Fruit fly (Drosophila melanogaster) whole organism, prepupa: Measurements from ENCODE around the gene rdgB.

ENCODE experiments used
- Blimp-1 ChIP-seq: fragments of 200-800 bp; sonication (Bioruptor generic); optimal IDR thresholded peaks from 3 replicates; lab custom pipeline; 2017; ENCODE audit warnings: missing biosample characterization, missing genetic modification characterization, mild to moderate bottlenecking, moderate library complexity, missing genetic modification reagents
- CG10631 ChIP-seq: fragments of 200-800 bp; sonication (Bioruptor generic); optimal IDR thresholded peaks from 2 replicates; lab custom pipeline; 2016; ENCODE audit warnings: missing biosample characterization, missing genetic modification characterization
- CG10669 ChIP-seq: fragments of 200-800 bp; sonication (Bioruptor generic); optimal IDR thresholded peaks from 3 replicates; lab custom pipeline; 2018; ENCODE audit warnings: missing biosample characterization, mild to moderate bottlenecking, missing genetic modification characterization, moderate library complexity
- CG11902 ChIP-seq: fragments of 200-800 bp; sonication (Bioruptor generic); optimal IDR thresholded peaks from 3 replicates; lab custom pipeline; 2016; ENCODE audit warnings: missing biosample characterization, missing genetic modification characterization
- CG1621 ChIP-seq: fragments of 200-800 bp; sonication (Bioruptor generic); optimal IDR thresholded peaks from 3 replicates; lab custom pipeline; 2018; ENCODE audit warnings: missing biosample characterization, mild to moderate bottlenecking, missing genetic modification characterization
- CG16779 ChIP-seq: fragments of 200-800 bp; sonication (Bioruptor generic); optimal IDR thresholded peaks from 3 replicates; lab custom pipeline; 2017; ENCODE audit warnings: missing biosample characterization, mild to moderate bottlenecking, missing genetic modification characterization
- CG3032 ChIP-seq: fragments of 200-800 bp; optimal IDR thresholded peaks from 2 replicates; lab custom pipeline; 2019; ENCODE audit warnings: missing biosample characterization, mild to moderate bottlenecking, missing genetic modification characterization, moderate library complexity
- CG31627 ChIP-seq: fragments of 200-800 bp; sonication (Bioruptor generic); optimal IDR thresholded peaks from 3 replicates; lab custom pipeline; 2016; ENCODE audit warnings: missing biosample characterization, missing genetic modification characterization
- CG32006 ChIP-seq: fragments of 200-800 bp; sonication (Bioruptor generic); optimal IDR thresholded peaks from 3 replicates; lab custom pipeline; 2017; ENCODE audit warnings: missing biosample characterization, mild to moderate bottlenecking, missing genetic modification characterization
- CG34406 ChIP-seq: fragments of 200-800 bp; sonication (Bioruptor generic); optimal IDR thresholded peaks from 3 replicates; lab custom pipeline; 2016; ENCODE audit warnings: missing biosample characterization, missing genetic modification characterization
- CG6163 ChIP-seq: fragments of 200-800 bp; sonication (Bioruptor generic); IDR thresholded peaks from 3 replicates; pipeline ENCODE4 v1.3.6; 2022; ENCODE audit warnings: missing biosample characterization, missing genetic modification characterization
- CG6276 ChIP-seq: fragments of 200-800 bp; sonication (Bioruptor generic); optimal IDR thresholded peaks from 2 replicates; lab custom pipeline; 2017; ENCODE audit warnings: missing biosample characterization, mild to moderate bottlenecking, missing genetic modification characterization
- CG6792 ChIP-seq: fragments of 200-800 bp; sonication (Bioruptor generic); optimal IDR thresholded peaks from 3 replicates; lab custom pipeline; 2016; ENCODE audit warnings: missing biosample characterization, missing genetic modification characterization
- CG6854 ChIP-seq: fragments of 200-800 bp; sonication (Bioruptor generic); optimal IDR thresholded peaks from 2 replicates; lab custom pipeline; 2017; ENCODE audit warnings: missing biosample characterization, mild to moderate bottlenecking, missing genetic modification characterization
- CG7368 ChIP-seq: fragments of 200-800 bp; sonication (Bioruptor generic); optimal IDR thresholded peaks from 3 replicates; lab custom pipeline; 2016; ENCODE audit warnings: missing biosample characterization, missing genetic modification characterization
- CG8119 ChIP-seq: fragments of 200-800 bp; sonication (Bioruptor generic); IDR thresholded peaks from 3 replicates; pipeline ENCODE4 v1.3.6; 2022; ENCODE audit warnings: missing biosample characterization, missing genetic modification characterization
- CG8632 ChIP-seq: fragments of 200-800 bp; sonication (Bioruptor generic); optimal IDR thresholded peaks from 3 replicates; lab custom pipeline; 2016; ENCODE audit warnings: missing biosample characterization, missing genetic modification characterization
- CG9139 ChIP-seq: fragments of 200-800 bp; sonication (Bioruptor generic); optimal IDR thresholded peaks from 3 replicates; lab custom pipeline; 2017; ENCODE audit warnings: missing biosample characterization, mild to moderate bottlenecking, missing genetic modification characterization
- Eip75B ChIP-seq: fragments of 200-800 bp; sonication (Bioruptor generic); optimal IDR thresholded peaks from 3 replicates; lab custom pipeline; 2016; ENCODE audit warnings: missing biosample characterization, missing genetic modification characterization
- Eip78C ChIP-seq: fragments of 200-800 bp; sonication (Bioruptor generic); peaks from one replicate; lab custom pipeline; 2016; ENCODE audit warnings: missing biosample characterization, missing genetic modification characterization
- Eip93F ChIP-seq: fragments of 200-800 bp; sonication (Bioruptor generic); optimal IDR thresholded peaks from 2 replicates; lab custom pipeline; 2016; ENCODE audit warnings: missing biosample characterization, mild to moderate bottlenecking, missing genetic modification characterization
- Ets21C ChIP-seq: fragments of 200-800 bp; sonication (Bioruptor generic); optimal IDR thresholded peaks from 3 replicates; lab custom pipeline; 2016; ENCODE audit warnings: missing biosample characterization, missing genetic modification characterization
- Ets96B ChIP-seq: fragments of 200-800 bp; optimal IDR thresholded peaks from 2 replicates; lab custom pipeline; 2019; ENCODE audit warnings: missing biosample characterization, mild to moderate bottlenecking, missing genetic modification characterization, moderate library complexity
- Hr4 ChIP-seq: fragments of 200-800 bp; sonication (Bioruptor generic); optimal IDR thresholded peaks from 3 replicates; lab custom pipeline; 2016; ENCODE audit warnings: missing biosample characterization, missing genetic modification characterization
- Lpt ChIP-seq: fragments of 200-800 bp; sonication (Bioruptor generic); optimal IDR thresholded peaks from 3 replicates; lab custom pipeline; 2016; ENCODE audit warnings: missing biosample characterization, missing genetic modification characterization
- Met ChIP-seq: fragments of 200-800 bp; sonication (Bioruptor generic); optimal IDR thresholded peaks from 3 replicates; lab custom pipeline; 2016; ENCODE audit warnings: missing biosample characterization, missing genetic modification characterization
- OdsH ChIP-seq: fragments of 200-800 bp; sonication (Bioruptor generic); optimal IDR thresholded peaks from 3 replicates; lab custom pipeline; 2016; ENCODE audit warnings: missing biosample characterization, missing genetic modification characterization
- Sox102F ChIP-seq: fragments of 200-800 bp; sonication (Bioruptor generic); optimal IDR thresholded peaks from 2 replicates; lab custom pipeline; 2016; ENCODE audit warnings: missing biosample characterization, mild to moderate bottlenecking, missing genetic modification characterization
- Sox14 ChIP-seq: fragments of 200-800 bp; sonication (Bioruptor generic); optimal IDR thresholded peaks from 3 replicates; lab custom pipeline; 2016; ENCODE audit warnings: missing biosample characterization, missing genetic modification characterization
- achi ChIP-seq: fragments of 200-800 bp; sonication (Bioruptor generic); optimal IDR thresholded peaks from 3 replicates; lab custom pipeline; 2016; ENCODE audit warnings: missing biosample characterization, missing genetic modification characterization
- dsx ChIP-seq: fragments of 200-800 bp; optimal IDR thresholded peaks from 3 replicates; lab custom pipeline; 2019; ENCODE audit warnings: missing biosample characterization, mild to moderate bottlenecking, missing genetic modification characterization, moderate library complexity; ENCODE audit not compliant: poor library complexity, severe bottlenecking
- eg ChIP-seq: fragments of 200-800 bp; sonication (Bioruptor generic); IDR thresholded peaks from 3 replicates; pipeline ENCODE4 v1.3.6; 2022; ENCODE audit warnings: missing biosample characterization, missing genetic modification characterization
- esn ChIP-seq: fragments of 200-800 bp; sonication (Bioruptor generic); optimal IDR thresholded peaks from 2 replicates; lab custom pipeline; 2016; ENCODE audit warnings: missing biosample characterization, mild to moderate bottlenecking, missing genetic modification characterization, moderate library complexity
- fd59A ChIP-seq: fragments of 200-800 bp; sonication (Bioruptor generic); optimal IDR thresholded peaks from 2 replicates; lab custom pipeline; 2017; ENCODE audit warnings: missing biosample characterization, mild to moderate bottlenecking, missing genetic modification characterization, missing genetic modification reagents
- fkh ChIP-seq: fragments of 200-800 bp; sonication (Bioruptor generic); optimal IDR thresholded peaks from 3 replicates; lab custom pipeline; 2017; ENCODE audit warnings: missing biosample characterization, mild to moderate bottlenecking, missing genetic modification characterization, moderate library complexity
- lz ChIP-seq: fragments of 200-800 bp; sonication (Bioruptor generic); optimal IDR thresholded peaks from 3 replicates; lab custom pipeline; 2016; ENCODE audit warnings: missing biosample characterization, missing genetic modification characterization
- net ChIP-seq: fragments of 200-800 bp; sonication (Bioruptor generic); optimal IDR thresholded peaks from 3 replicates; lab custom pipeline; 2016; ENCODE audit warnings: missing biosample characterization, missing genetic modification characterization
- salr ChIP-seq, 2 experiments: fragments of 200-800 bp; sonication (Bioruptor generic); optimal IDR thresholded peaks; 3 replicates each; lab custom pipeline; 2016 to 2018; ENCODE audit warnings: missing biosample characterization in 2 of 2, missing genetic modification characterization in 2 of 2, mild to moderate bottlenecking in 1 of 2
- svp ChIP-seq: fragments of 200-800 bp; sonication (Bioruptor generic); peaks from one replicate; lab custom pipeline; 2016; ENCODE audit warnings: missing biosample characterization, missing genetic modification characterization
- topi ChIP-seq: fragments of 200-800 bp; sonication (Bioruptor generic); optimal IDR thresholded peaks from 3 replicates; lab custom pipeline; 2016; ENCODE audit warnings: missing biosample characterization, missing genetic modification characterization

rdgB gene

dm6 chrX:13804398-13804797 is 41.8 kb downstream of the rdgB start:
- TF ChIP-seq CG32006 (no peak), svp (GFP tag; lab: Kevin White, UChicago) (peak; percentile 95), CG6163 (GFP tag; lab: Robert Waterston, UW) (no peak)

- TF ChIP-seq fd59A (GFP tag; lab: Kevin White, UChicago) (no peak), fkh (GFP tag; lab: Kevin White, UChicago) (peak; percentile 83)
These were observed 43.0 kb downstream of the rdgB start for dm6 chrX:13805554-13805953.

- TF ChIP-seq svp (GFP tag; lab: Kevin White, UChicago) (no peak), CG8119 (peak; percentile 23; the same call in 1 of the 3 replicates), salr (GFP tag; optimal IDR thresholded peaks at IDR 0.05; lab: Kevin White, UChicago) (no peak), CG1621 (peak; percentile 44), CG6276 (GFP tag; lab: Kevin White, UChicago) (peak; percentile 68), eg (peak; percentile 53; the same call in 1 of the 3 replicates), CG9139 (GFP tag; lab: Kevin White, UChicago) (peak; percentile 44), Sox102F (GFP tag; lab: Kevin White, UChicago) (no peak), CG34406 (GFP tag; lab: Kevin White, UChicago) (no peak), CG32006 (no peak), CG6854 (GFP tag; lab: Kevin White, UChicago) (peak; percentile 10), Eip93F (GFP tag; lab: Kevin White, UChicago) (no peak), achi (GFP tag; lab: Kevin White, UChicago) (peak; percentile 43)
These were observed 48.9 kb downstream of the rdgB start, which contains the start of gene CG11095 for dm6 chrX:13811480-13811879. Gene CG11095, plus strand, starts transcription at chrX:13811684.

- TF ChIP-seq CG10631 (GFP tag; lab: Kevin White, UChicago) (no peak), Hr4 (GFP tag; lab: Kevin White, UChicago) (no peak), fkh (GFP tag; lab: Kevin White, UChicago) (no peak), dsx (GFP tag; lab: Kevin White, UChicago) (no peak), Ets21C (no peak), Met (GFP tag; lab: Kevin White, UChicago) (no peak), lz (GFP tag; lab: Kevin White, UChicago) (no peak), Ets96B (tag; lab: Kevin White, UChicago) (no peak)
- TF ChIP-seq, all 60 proteins: peak for 0
These were observed 51.5 kb downstream of the rdgB start for dm6 chrX:13814058-13814457.

dm6 chrX:13815526-13816173 is 53.1 kb downstream of the rdgB start:
- TF ChIP-seq Lpt (GFP tag; lab: Kevin White, UChicago) (peak; percentile 71), Eip75B (GFP tag; lab: Kevin White, UChicago) (peak; percentile 81), CG8632 (GFP tag; lab: Kevin White, UChicago) (peak; percentile 46), Eip78C (GFP tag; lab: Kevin White, UChicago) (peak; percentile 92), dsx (GFP tag; lab: Kevin White, UChicago) (peak; percentile 72), esn (GFP tag; lab: Kevin White, UChicago) (peak; percentile 63), achi (GFP tag; lab: Kevin White, UChicago) (peak; percentile 70), Ets96B (tag; lab: Kevin White, UChicago) (peak; percentile 73), CG31627 (GFP tag; lab: Kevin White, UChicago) (peak; percentile 64), salr (GFP tag; optimal IDR thresholded peaks at IDR 0.05; lab: Kevin White, UChicago) (peak; percentile 31 to 80), CG10669 (peak; percentile 75), CG7368 (GFP tag; lab: Kevin White, UChicago) (peak; percentile 15), CG9139 (GFP tag; lab: Kevin White, UChicago) (peak; percentile 48), net (GFP tag; lab: Kevin White, UChicago) (peak; percentile 78), Blimp-1 (no peak), CG11902 (GFP tag; lab: Kevin White, UChicago) (peak; percentile 45), CG34406 (GFP tag; lab: Kevin White, UChicago) (peak; percentile 58), Sox14 (peak; percentile 73), topi (GFP tag; lab: Kevin White, UChicago) (peak; percentile 55), CG6792 (GFP tag; lab: Kevin White, UChicago) (peak; percentile 64), fd59A (GFP tag; lab: Kevin White, UChicago) (peak; percentile 75), OdsH (GFP tag; lab: Kevin White, UChicago) (peak; percentile 76), lz (GFP tag; lab: Kevin White, UChicago) (peak; percentile 44), CG8119 (peak; percentile 81), eg (peak; percentile 63; the same call in 2 of the 3 replicates), CG16779 (peak; percentile 63), CG3032 (peak; percentile 76), Sox102F (GFP tag; lab: Kevin White, UChicago) (peak; percentile 49)
